Fruit fly (Drosophila melanogaster) whole organism, embryonic: Measurements from ENCODE around the gene CG15742.

ENCODE experiments used
- Abd-B ChIP-seq: fragments of 200-800 bp; sonication (Bioruptor generic); optimal IDR thresholded peaks from 2 replicates; lab custom pipeline; 2018; ENCODE audit warnings: missing biosample characterization, mild to moderate bottlenecking, missing genetic modification characterization, moderate library complexity
- Atf3 ChIP-seq: fragments of 200-800 bp; sonication (Bioruptor generic); optimal IDR thresholded peaks from 3 replicates; lab custom pipeline; 2016; ENCODE audit warnings: missing biosample characterization, missing genetic modification characterization
- Bteb2 ChIP-seq: fragments of 200-800 bp; sonication (Bioruptor generic); optimal IDR thresholded peaks from 2 replicates; lab custom pipeline; 2016; ENCODE audit warnings: missing biosample characterization, missing genetic modification characterization
- CG10321 ChIP-seq: fragments of 200-800 bp; sonication (Bioruptor generic); IDR thresholded peaks from 2 replicates; pipeline ENCODE4 v1.3.6; 2022; ENCODE audit warnings: missing biosample characterization, missing genetic modification characterization
- CG10543 ChIP-seq: fragments of 200-800 bp; sonication (Bioruptor generic); optimal IDR thresholded peaks from 3 replicates; lab custom pipeline; 2017; ENCODE audit warnings: missing biosample characterization, mild to moderate bottlenecking, missing genetic modification characterization, moderate library complexity
- CG11247 ChIP-seq: fragments of 200-800 bp; sonication (Bioruptor generic); IDR thresholded peaks from 2 replicates; pipeline ENCODE4 v1.3.6; 2022; ENCODE audit warnings: missing biosample characterization, missing genetic modification characterization
- CG11560 ChIP-seq: fragments of 200-800 bp; sonication (Bioruptor generic); IDR thresholded peaks from 3 replicates; pipeline ENCODE4 v1.3.6; 2022; ENCODE audit warnings: missing biosample characterization, missing genetic modification characterization
- CG11695 ChIP-seq: fragments of 200-800 bp; sonication (Bioruptor generic); IDR thresholded peaks from 3 replicates; pipeline ENCODE4 v1.3.6; 2022; ENCODE audit warnings: missing biosample characterization, missing genetic modification characterization
- CG12744 ChIP-seq: fragments of 200-800 bp; sonication (Bioruptor generic); optimal IDR thresholded peaks from 2 replicates; lab custom pipeline; 2016; ENCODE audit warnings: missing biosample characterization, missing genetic modification characterization
- CG13775 ChIP-seq: fragments of 200-800 bp; sonication (Bioruptor generic); optimal IDR thresholded peaks from 3 replicates; lab custom pipeline; 2017; ENCODE audit warnings: missing biosample characterization, mild to moderate bottlenecking, missing genetic modification characterization
- CG15601 ChIP-seq: fragments of 200-800 bp; sonication (Bioruptor generic); optimal IDR thresholded peaks from 3 replicates; lab custom pipeline; 2019; ENCODE audit warnings: missing biosample characterization, mild to moderate bottlenecking, missing genetic modification characterization, moderate library complexity
- CG1602 ChIP-seq: fragments of 200-800 bp; sonication (Bioruptor generic); optimal IDR thresholded peaks from 3 replicates; lab custom pipeline; 2016; ENCODE audit warnings: missing biosample characterization, missing genetic modification characterization
- CG17829 ChIP-seq: fragments of 200-800 bp; optimal IDR thresholded peaks from 2 replicates; lab custom pipeline; 2019; ENCODE audit warnings: missing biosample characterization, mild to moderate bottlenecking, missing genetic modification characterization, moderate library complexity
- CG31388 ChIP-seq: fragments of 200-800 bp; sonication (Bioruptor generic); optimal IDR thresholded peaks from 2 replicates; lab custom pipeline; 2016; ENCODE audit warnings: missing biosample characterization, missing genetic modification characterization
- CG33213 ChIP-seq: fragments of 200-800 bp; sonication (Bioruptor generic); optimal IDR thresholded peaks from 3 replicates; lab custom pipeline; 2016; ENCODE audit warnings: missing biosample characterization, missing genetic modification characterization
- CG34224 ChIP-seq: fragments of 200-800 bp; sonication (Bioruptor generic); IDR thresholded peaks from 3 replicates; pipeline ENCODE4 v1.3.6; 2022; ENCODE audit warnings: missing biosample characterization, missing genetic modification characterization; ENCODE audit not compliant: partially characterized antibody
- CG4404 ChIP-seq: fragments of 200-800 bp; sonication (Bioruptor generic); IDR thresholded peaks from 2 replicates; pipeline ENCODE4 v1.3.6; 2022; ENCODE audit warnings: missing biosample characterization, missing genetic modification characterization
- CG7928 ChIP-seq: fragments of 200-800 bp; sonication (Bioruptor generic); optimal IDR thresholded peaks from 2 replicates; lab custom pipeline; 2017; ENCODE audit warnings: missing biosample characterization, mild to moderate bottlenecking, missing genetic modification characterization
- CG8944 ChIP-seq: fragments of 200-800 bp; sonication (Bioruptor generic); optimal IDR thresholded peaks from 3 replicates; lab custom pipeline; 2016; ENCODE audit warnings: missing biosample characterization, missing genetic modification characterization
- Chrac-16 ChIP-seq: fragments of 200-800 bp; sonication (Bioruptor generic); optimal IDR thresholded peaks from 3 replicates; lab custom pipeline; 2016; ENCODE audit warnings: missing biosample characterization, missing genetic modification characterization
- D19A ChIP-seq: fragments of 200-800 bp; optimal IDR thresholded peaks from 3 replicates; lab custom pipeline; 2019; ENCODE audit warnings: missing biosample characterization, mild to moderate bottlenecking, missing genetic modification characterization, moderate library complexity
- Deaf1 ChIP-seq: fragments of 200-800 bp; optimal IDR thresholded peaks from 3 replicates; lab custom pipeline; 2019; ENCODE audit warnings: missing biosample characterization, mild to moderate bottlenecking, missing genetic modification characterization, moderate library complexity
- Ets65A ChIP-seq: fragments of 200-800 bp; sonication (Bioruptor generic); peaks from one replicate; lab custom pipeline; 2016; ENCODE audit warnings: missing biosample characterization, missing genetic modification characterization
- Fer1 ChIP-seq: fragments of 200-800 bp; sonication (Bioruptor generic); optimal IDR thresholded peaks from 2 replicates; lab custom pipeline; 2017; ENCODE audit warnings: missing biosample characterization, mild to moderate bottlenecking, missing genetic modification characterization
- Fer2 ChIP-seq: fragments of 200-800 bp; sonication (Bioruptor generic); optimal IDR thresholded peaks from 2 replicates; lab custom pipeline; 2018; ENCODE audit warnings: missing biosample characterization, mild to moderate bottlenecking, missing genetic modification characterization, moderate library complexity
- HHEX ChIP-seq: fragments of 200-800 bp; sonication (Bioruptor generic); optimal IDR thresholded peaks from 3 replicates; lab custom pipeline; 2017; ENCODE audit warnings: missing biosample characterization, mild to moderate bottlenecking, missing genetic modification characterization, missing genetic modification reagents
- Jarid2 ChIP-seq: fragments of 200-800 bp; sonication (Bioruptor generic); optimal IDR thresholded peaks from 3 replicates; lab custom pipeline; 2017; ENCODE audit warnings: mild to moderate bottlenecking, missing biosample characterization, missing genetic modification reagents, missing genetic modification characterization
- Med ChIP-seq: fragments of 200-800 bp; sonication (Bioruptor generic); peaks from one replicate; lab custom pipeline; 2016; ENCODE audit warnings: missing biosample characterization, missing genetic modification characterization, mild to moderate bottlenecking, inconsistent platforms, moderate library complexity
- Mrtf ChIP-seq: fragments of 200-800 bp; sonication (Bioruptor generic); IDR thresholded peaks from 3 replicates; pipeline ENCODE4 v1.3.6; 2022; ENCODE audit warnings: missing biosample characterization, missing genetic modification characterization
- Neu2 ChIP-seq: fragments of 200-800 bp; sonication (Bioruptor generic); optimal IDR thresholded peaks from 3 replicates; lab custom pipeline; 2016; ENCODE audit warnings: missing biosample characterization, missing genetic modification characterization, borderline replicate concordance
- Rfx ChIP-seq: fragments of 200-800 bp; sonication (Bioruptor generic); IDR thresholded peaks from 2 replicates; pipeline ENCODE4 v1.3.6; 2022; ENCODE audit warnings: missing biosample characterization, missing genetic modification characterization
- Sry-β ChIP-seq: fragments of 200-800 bp; sonication (Bioruptor generic); optimal IDR thresholded peaks from 2 replicates; lab custom pipeline; 2018; ENCODE audit warnings: missing biosample characterization, mild to moderate bottlenecking, missing genetic modification characterization, moderate library complexity
- Taf1 ChIP-seq: fragments of 200-800 bp; sonication (Bioruptor generic); IDR thresholded peaks from 2 replicates; pipeline ENCODE4 v1.3.6; 2022; ENCODE audit warnings: missing biosample characterization, missing genetic modification characterization
- aop ChIP-seq: fragments of 200-800 bp; sonication (Bioruptor generic); IDR thresholded peaks from 2 replicates; pipeline ENCODE4 v1.3.6; 2022; ENCODE audit warnings: missing biosample characterization, missing genetic modification characterization
- caup ChIP-seq: fragments of 200-800 bp; sonication (Bioruptor generic); optimal IDR thresholded peaks from 3 replicates; lab custom pipeline; 2017; ENCODE audit warnings: missing biosample characterization, mild to moderate bottlenecking, missing genetic modification characterization, moderate library complexity; ENCODE audit not compliant: severe bottlenecking
- dmrt11E ChIP-seq: fragments of 200-800 bp; sonication (Bioruptor generic); optimal IDR thresholded peaks from 3 replicates; lab custom pipeline; 2018; ENCODE audit warnings: missing biosample characterization, mild to moderate bottlenecking, missing genetic modification characterization, moderate library complexity
- emc ChIP-seq: fragments of 200-800 bp; sonication (Bioruptor generic); optimal IDR thresholded peaks from 2 replicates; lab custom pipeline; 2016; ENCODE audit warnings: missing biosample characterization, missing genetic modification characterization
- grau ChIP-seq: fragments of 200-800 bp; optimal IDR thresholded peaks from 3 replicates; lab custom pipeline; 2019; ENCODE audit warnings: missing biosample characterization, mild to moderate bottlenecking, missing genetic modification characterization, moderate library complexity
- gro ChIP-seq: fragments of 200-800 bp; sonication (Bioruptor generic); optimal IDR thresholded peaks from 2 replicates; lab custom pipeline; 2016; ENCODE audit warnings: missing biosample characterization, missing genetic modification characterization
- h ChIP-seq: fragments of >200 bp; optimal IDR thresholded peaks from 2 replicates; lab custom pipeline; 2017
- her ChIP-seq: fragments of 200-800 bp; sonication (Bioruptor generic); optimal IDR thresholded peaks from 2 replicates; lab custom pipeline; 2016; ENCODE audit warnings: missing biosample characterization, missing genetic modification characterization
- kni ChIP-seq: fragments of 200-800 bp; sonication (Bioruptor generic); optimal IDR thresholded peaks from 3 replicates; lab custom pipeline; 2017; ENCODE audit warnings: mild to moderate bottlenecking, missing biosample characterization, missing genetic modification reagents, missing genetic modification characterization
- lab ChIP-seq: fragments of 200-800 bp; sonication (Bioruptor generic); optimal IDR thresholded peaks from 3 replicates; lab custom pipeline; 2017; ENCODE audit warnings: missing biosample characterization, missing genetic modification characterization, mild to moderate bottlenecking, moderate library complexity, missing genetic modification reagents
- mld ChIP-seq: fragments of 200-800 bp; sonication (Bioruptor generic); IDR thresholded peaks from 3 replicates; pipeline ENCODE4 v1.3.6; 2022; ENCODE audit warnings: missing biosample characterization, missing genetic modification characterization; ENCODE audit not compliant: partially characterized antibody
- nau ChIP-seq: fragments of 200-800 bp; sonication (Bioruptor generic); optimal IDR thresholded peaks from 3 replicates; lab custom pipeline; 2017; ENCODE audit warnings: missing biosample characterization, mild to moderate bottlenecking, missing genetic modification characterization, missing genetic modification reagents
- nmo ChIP-seq: fragments of 200-800 bp; sonication (Bioruptor generic); optimal IDR thresholded peaks from 2 replicates; lab custom pipeline; 2018; ENCODE audit warnings: missing biosample characterization, mild to moderate bottlenecking, missing genetic modification characterization, moderate library complexity
- otp ChIP-seq: fragments of 200-800 bp; sonication (Bioruptor generic); IDR thresholded peaks from 3 replicates; pipeline ENCODE4, ENCODE4 v1.3.6; 2022; ENCODE audit warnings: missing biosample characterization, missing genetic modification characterization
- pnt ChIP-seq: fragments of 200-800 bp; sonication (Bioruptor generic); optimal IDR thresholded peaks from 3 replicates; lab custom pipeline; 2016; ENCODE audit warnings: missing biosample characterization, missing genetic modification characterization
- so ChIP-seq: fragments of 200-800 bp; sonication (Bioruptor generic); IDR thresholded peaks from 3 replicates; pipeline ENCODE4 v1.3.6; 2022; ENCODE audit warnings: missing biosample characterization, missing genetic modification characterization
- trh ChIP-seq: fragments of 200-800 bp; sonication (Bioruptor generic); optimal IDR thresholded peaks from 2 replicates; lab custom pipeline; 2016; ENCODE audit warnings: missing biosample characterization, missing genetic modification characterization
- vvl ChIP-seq: fragments of 200-800 bp; sonication (Bioruptor generic); IDR thresholded peaks from 2 replicates; pipeline ENCODE4 v1.3.6; 2022; ENCODE audit warnings: missing biosample characterization, missing genetic modification characterization
- zen2 ChIP-seq: fragments of 200-800 bp; sonication (Bioruptor generic); IDR thresholded peaks from 3 replicates; pipeline ENCODE4 v1.3.6; 2022; ENCODE audit warnings: missing biosample characterization, missing genetic modification characterization; ENCODE audit not compliant: partially characterized antibody

Gene CG15742

DNA sequence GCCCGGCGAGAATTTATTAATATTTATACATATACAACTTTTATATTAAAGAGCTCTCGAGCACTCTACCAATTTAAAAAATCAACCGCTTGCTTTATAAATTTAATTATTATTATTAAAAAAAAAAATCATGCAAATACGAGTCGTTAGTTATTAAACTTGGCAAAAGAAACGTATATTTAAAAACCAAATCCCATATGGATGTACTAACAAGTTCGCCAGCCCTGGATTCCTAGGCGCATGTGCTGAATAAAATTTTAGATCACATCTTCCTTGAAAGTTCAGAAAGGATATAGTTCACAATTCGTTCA is 417 bp upstream of the CG15742 start, which contains the start of gene comt (continued):
- TF ChIP-seq HHEX (peak; percentile 43), Chrac-16 (GFP tag; lab: Kevin White, UChicago) (peak; percentile 26), h (lab: Kevin White, UChicago) (no peak), Fer1 (GFP tag; lab: Kevin White, UChicago) (peak; percentile 68), Bteb2 (no peak), Atf3 (GFP tag; lab: Kevin White, UChicago) (no peak), CG33213 (no peak), CG17829 (peak; percentile 73), CG7928 (GFP tag; lab: Kevin White, UChicago) (peak; percentile 79), Abd-B (GFP tag; lab: Kevin White, UChicago) (peak; percentile 28), nau (GFP tag; lab: Kevin White, UChicago) (no peak), caup (GFP tag; lab: Kevin White, UChicago) (peak; percentile 47), dmrt11E (tag; lab: Kevin White, UChicago) (peak; percentile 64), so (GFP tag; lab: Robert Waterston, UW) (no peak; the same call in 2 of the 3 replicates), emc (GFP tag; lab: Kevin White, UChicago) (no peak), Ets65A (GFP tag; lab: Kevin White, UChicago) (no peak), pnt (GFP tag; lab: Kevin White, UChicago) (no peak), CG1602 (GFP tag; lab: Kevin White, UChicago) (peak; percentile 31), Jarid2 (no peak), aop (GFP tag; lab: Robert Waterston, UW) (no peak), Neu2 (no peak), CG13775 (GFP tag; lab: Kevin White, UChicago) (peak; percentile 73), grau (tag; lab: Kevin White, UChicago) (peak; percentile 65), CG34224 (no peak), Fer2 (tag; lab: Kevin White, UChicago) (peak; percentile 45), Mrtf (GFP tag; lab: Robert Waterston, UW) (no peak), otp (no peak), Taf1 (GFP tag; lab: Robert Waterston, UW) (no peak), trh (GFP tag; lab: Kevin White, UChicago) (no peak), CG8944 (GFP tag; lab: Kevin White, UChicago) (no peak), CG31388 (no peak), Med (GFP tag; lab: Kevin White, UChicago) (peak; percentile 74), vvl (GFP tag; lab: Robert Waterston, UW) (peak; percentile 70), Deaf1 (no peak), CG11560 (tag; lab: Robert Waterston, UW) (no peak), CG11695 (GFP tag; lab: Robert Waterston, UW) (peak; percentile 68; the same call in 2 of the 3 replicates), CG15601 (tag; lab: Kevin White, UChicago) (peak; percentile 70), CG12744 (no peak), mld (GFP tag; lab: Robert Waterston, UW) (no peak), CG10321 (GFP tag; lab: Robert Waterston, UW) (no peak), lab (no peak), nmo (GFP tag; lab: Kevin White, UChicago) (peak; percentile 79), CG10543 (GFP tag; lab: Kevin White, UChicago) (peak; percentile 38), Sry-β (GFP tag; lab: Kevin White, UChicago) (no peak), her (GFP tag; lab: Kevin White, UChicago) (no peak), gro (no peak), D19A (peak; percentile 57), CG11247 (GFP tag; lab: Robert Waterston, UW) (peak; percentile 53), Rfx (GFP tag; lab: Robert Waterston, UW) (peak; percentile 42; the same call in 1 of the 2 replicates), zen2 (GFP tag; lab: Robert Waterston, UW) (no peak), kni (GFP tag; lab: Kevin White, UChicago) (no peak), CG4404 (no peak)
